Worm (Caenorhabditis elegans) whole organism, L3 larva: ENCODE data around the gene ccch-2.

Source experiments
- ZK546.5 ChIP-seq: sonication (generic microtip); optimal IDR thresholded peaks from 2 replicates; lab custom pipeline; 2017; ENCODE audit warnings: missing biosample characterization, missing genetic modification characterization
- aly-2 ChIP-seq: fragments of 150-350 bp; optimal IDR thresholded peaks from 2 replicates; lab custom pipeline; 2014; ENCODE audit warnings: missing biosample characterization, missing genetic modification characterization
- elt-2 ChIP-seq: sonication (generic microtip); optimal IDR thresholded peaks from 2 replicates; lab custom pipeline; 2016; ENCODE audit warnings: missing genetic modification reagents, mild to moderate bottlenecking, missing genetic modification characterization, missing compliant biosample characterization
- hmg-11 ChIP-seq: sonication (generic microtip); optimal IDR thresholded peaks from 2 replicates; lab custom pipeline; 2016; ENCODE audit warnings: missing genetic modification characterization, missing compliant biosample characterization
- lin-15B ChIP-seq: fragments of 150-350 bp; optimal IDR thresholded peaks from 2 replicates; lab custom pipeline; 2014; ENCODE audit warnings: missing biosample characterization, missing genetic modification characterization
- nhr-11 ChIP-seq: fragments of 150-350 bp; optimal IDR thresholded peaks from 2 replicates; lab custom pipeline; 2014; ENCODE audit warnings: missing biosample characterization, missing genetic modification characterization
- nhr-12 ChIP-seq: fragments of 150-350 bp; optimal IDR thresholded peaks from 2 replicates; lab custom pipeline; 2014; ENCODE audit warnings: missing biosample characterization, missing genetic modification characterization
- nhr-23 ChIP-seq: fragments of 150-350 bp; optimal IDR thresholded peaks from 2 replicates; lab custom pipeline; 2014; ENCODE audit warnings: missing biosample characterization, missing genetic modification reagents, missing genetic modification characterization
- nhr-237 ChIP-seq: fragments of 150-350 bp; optimal IDR thresholded peaks from 2 replicates; lab custom pipeline; 2014; ENCODE audit warnings: missing biosample characterization, missing genetic modification characterization
- snpc-4 ChIP-seq: fragments of 150-350 bp; optimal IDR thresholded peaks from 2 replicates; lab custom pipeline; 2014; ENCODE audit warnings: missing biosample characterization, missing genetic modification characterization
- unc-62 ChIP-seq: fragments of 150-350 bp; sonication (generic microtip); optimal IDR thresholded peaks from 4 replicates; lab custom pipeline; 2014; ENCODE audit warnings: missing biosample characterization, missing genetic modification reagents, missing genetic modification characterization

DNA sequence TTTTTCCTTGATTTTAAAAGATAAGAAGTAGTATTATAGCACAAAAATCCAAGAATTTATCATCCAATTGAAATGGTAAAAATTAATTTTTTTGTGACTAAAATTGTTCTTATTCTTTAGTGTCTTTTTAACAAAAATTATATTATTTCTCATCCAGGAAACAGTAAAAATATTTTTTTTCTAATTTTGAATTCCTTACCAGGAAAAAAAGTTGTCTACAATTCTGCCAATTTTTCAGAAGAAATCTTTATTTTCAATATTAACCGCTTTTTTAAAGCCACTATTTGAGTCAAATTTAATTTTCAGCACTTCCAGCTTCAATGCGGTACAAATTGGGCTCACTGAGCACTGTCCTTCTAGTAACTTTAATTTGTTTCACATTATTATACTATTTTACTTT, 7.0 kb upstream of the ccch-2 start, which contains the start of gene F38C2.4:
- TF ChIP-seq aly-2 (tag; lab: Kevin White, UChicago) (no peak), nhr-237 (tag; lab: Kevin White, UChicago) (no peak), elt-2 (no peak), nhr-11 (no peak), lin-15B (tag; lab: Kevin White, UChicago) (no peak), snpc-4 (no peak), nhr-23 (no peak), nhr-12 (tag; lab: Kevin White, UChicago) (no peak), hmg-11 (tag; lab: Kevin White, UChicago) (no peak), ZK546.5 (no peak), unc-62 (GFP tag; lab: Kevin White, UChicago) (no peak)
